Worm (Caenorhabditis elegans) whole organism, mixed stage, embryonic: ENCODE results near the gene cash-1.

Source experiments
- blmp-1 ChIP-seq: fragments of 150-350 bp; optimal IDR thresholded peaks from 2 replicates; lab custom pipeline; 2014; ENCODE audit warnings: missing biosample characterization, missing genetic modification characterization
- elt-1 ChIP-seq: sonication (generic microtip); optimal IDR thresholded peaks from 2 replicates; lab custom pipeline; 2017; ENCODE audit warnings: missing genetic modification characterization, mild to moderate bottlenecking, missing compliant biosample characterization, antibody characterized with exemption, moderate library complexity, borderline replicate concordance; ENCODE audit not compliant: insufficient read depth
- lin-13 ChIP-seq: fragments of 150-350 bp; optimal IDR thresholded peaks from 2 replicates; lab custom pipeline; 2014; ENCODE audit warnings: missing biosample characterization, missing genetic modification characterization
- lin-32 ChIP-seq: fragments of 200-800 bp; sonication (Bioruptor generic); optimal IDR thresholded peaks from 2 replicates; lab custom pipeline; 2018; ENCODE audit warnings: mild to moderate bottlenecking, missing genetic modification characterization, missing compliant biosample characterization
- mep-1 ChIP-seq: fragments of 150-350 bp; optimal IDR thresholded peaks from 2 replicates; lab custom pipeline; 2017; ENCODE audit warnings: missing biosample characterization, missing genetic modification reagents, missing genetic modification characterization, inconsistent platforms
- nhr-28 ChIP-seq: fragments of 150-350 bp; optimal IDR thresholded peaks from 2 replicates; lab custom pipeline; 2014; ENCODE audit warnings: missing biosample characterization, missing genetic modification characterization
- nhr-76 ChIP-seq: sonication (generic microtip); optimal IDR thresholded peaks from 2 replicates; lab custom pipeline; 2017; ENCODE audit warnings: missing biosample characterization, missing genetic modification characterization
- pha-4 ChIP-seq: fragments of 150-350 bp; optimal IDR thresholded peaks from 2 replicates; lab custom pipeline; 2018; ENCODE audit warnings: missing biosample characterization, missing genetic modification reagents, missing genetic modification characterization
- snpc-4 ChIP-seq: fragments of 150-350 bp; optimal IDR thresholded peaks from 2 replicates; lab custom pipeline; 2014; ENCODE audit warnings: missing biosample characterization, missing genetic modification characterization
- sptf-1 ChIP-seq: sonication (generic microtip); optimal IDR thresholded peaks from 2 replicates; lab custom pipeline; 2017; ENCODE audit warnings: mild to moderate bottlenecking, missing genetic modification characterization, moderate library complexity, missing compliant biosample characterization
- unc-120 ChIP-seq: sonication (generic microtip); optimal IDR thresholded peaks from 2 replicates; lab custom pipeline; 2017; ENCODE audit warnings: missing genetic modification characterization, missing compliant biosample characterization; ENCODE audit not compliant: poor library complexity, severe bottlenecking
- unc-39 ChIP-seq: fragments of 150-350 bp; optimal IDR thresholded peaks from 2 replicates; lab custom pipeline; 2014; ENCODE audit warnings: missing biosample characterization, missing genetic modification characterization
- unc-62 ChIP-seq: fragments of 150-350 bp; optimal IDR thresholded peaks from 2 replicates; lab custom pipeline; 2014; ENCODE audit warnings: missing biosample characterization, missing genetic modification reagents, missing genetic modification characterization

ce11 chrV:10360186-10360585 is 1.9 kb upstream of the cash-1 start:
- TF ChIP-seq pha-4 (tag; lab: Kevin White, UChicago) (no peak), blmp-1 (no peak), sptf-1 (tag; lab: Kevin White, UChicago) (no peak), mep-1 (tag; lab: Kevin White, UChicago) (no peak), nhr-76 (tag; lab: Kevin White, UChicago) (no peak), snpc-4 (tag; lab: Kevin White, UChicago) (no peak), lin-13 (tag; lab: Kevin White, UChicago) (no peak), nhr-28 (no peak), unc-62 (no peak), unc-39 (no peak), unc-120 (tag; lab: Kevin White, UChicago) (no peak), lin-32 (GFP tag; lab: Kevin White, UChicago) (no peak), elt-1 (tag; lab: Kevin White, UChicago) (no peak)
